Worm (Caenorhabditis elegans): Measurements from ENCODE around the gene T06C12.14.

- TF ChIP-seq sptf-1 (tag; optimal IDR thresholded peaks at IDR 0.05) (no peak), nhr-237 (tag; optimal IDR thresholded peaks at IDR 0.05) (peak; percentile 57), lin-32 (GFP tag; optimal IDR thresholded peaks at IDR 0.05) (no peak), lin-13 (tag; optimal IDR thresholded peaks at IDR 0.05) (no peak)
Observed at ce11 chrV:15880705-15881104, 19.1 kb upstream of the T06C12.14 start.

All from whole organism, mixed stage, embryonic.